Worm (Caenorhabditis elegans) whole organism, L1 larva: ENCODE data around the gene mms-19.

Experiments used
- ceh-82 ChIP-seq, 3 experiments: fragments of 150-350 bp in 1 of 3; sonication (generic microtip) in 2 of 3; optimal IDR thresholded peaks; 2 replicates each; lab custom pipeline; 2014 to 2017; ENCODE audit warnings: missing biosample characterization in 3 of 3, missing genetic modification characterization in 3 of 3
- fos-1 ChIP-seq: fragments of 150-350 bp; optimal IDR thresholded peaks from 2 replicates; lab custom pipeline; 2014; ENCODE audit warnings: missing biosample characterization, missing genetic modification characterization
- mep-1 ChIP-seq: fragments of 150-350 bp; optimal IDR thresholded peaks from 2 replicates; lab custom pipeline; 2014; ENCODE audit warnings: missing biosample characterization, missing genetic modification characterization
- nhr-12 ChIP-seq: sonication (generic microtip); optimal IDR thresholded peaks from 2 replicates; lab custom pipeline; 2017; ENCODE audit warnings: missing biosample characterization, missing genetic modification characterization
- nhr-76 ChIP-seq: sonication (generic microtip); optimal IDR thresholded peaks from 2 replicates; lab custom pipeline; 2017; ENCODE audit warnings: missing biosample characterization, missing genetic modification characterization
- unc-62 ChIP-seq: fragments of 150-350 bp; optimal IDR thresholded peaks from 2 replicates; lab custom pipeline; 2014; ENCODE audit warnings: missing biosample characterization, missing genetic modification reagents, missing genetic modification characterization
- zag-1 ChIP-seq: fragments of 150-350 bp; optimal IDR thresholded peaks from 2 replicates; lab custom pipeline; 2014; ENCODE audit warnings: missing biosample characterization, missing genetic modification characterization

ce11 chrV:5482315-5482714 is 31.8 kb upstream of the mms-19 start, which contains the start of gene srg-66:
- TF ChIP-seq nhr-12 (tag; lab: Kevin White, UChicago), result no peak
- no peak for TF ChIP-seq fos-1
- no peak for TF ChIP-seq mep-1 (tag; lab: Kevin White, UChicago)
- TF ChIP-seq ceh-82 (tag; optimal IDR thresholded peaks at IDR 0.05; lab: Kevin White, UChicago), result no peak
- TF ChIP-seq unc-62 (GFP tag; lab: Kevin White, UChicago), result no peak
- no peak for TF ChIP-seq nhr-76
- TF ChIP-seq zag-1, result no peak
